Worm (Caenorhabditis elegans) whole organism, young adult: Measurements from ENCODE around the gene ZK637.15.

Source experiments
- ZK185.1 ChIP-seq: sonication (generic microtip); optimal IDR thresholded peaks from 2 replicates; lab custom pipeline; 2016; ENCODE audit warnings: mild to moderate bottlenecking, missing genetic modification characterization, missing compliant biosample characterization; ENCODE audit not compliant: poor library complexity, severe bottlenecking
- lin-40 ChIP-seq: sonication (generic microtip); optimal IDR thresholded peaks from 2 replicates; lab custom pipeline; 2016; ENCODE audit warnings: missing genetic modification characterization, mild to moderate bottlenecking, missing compliant biosample characterization, missing genotype, missing genetic modification reagents

DNA sequence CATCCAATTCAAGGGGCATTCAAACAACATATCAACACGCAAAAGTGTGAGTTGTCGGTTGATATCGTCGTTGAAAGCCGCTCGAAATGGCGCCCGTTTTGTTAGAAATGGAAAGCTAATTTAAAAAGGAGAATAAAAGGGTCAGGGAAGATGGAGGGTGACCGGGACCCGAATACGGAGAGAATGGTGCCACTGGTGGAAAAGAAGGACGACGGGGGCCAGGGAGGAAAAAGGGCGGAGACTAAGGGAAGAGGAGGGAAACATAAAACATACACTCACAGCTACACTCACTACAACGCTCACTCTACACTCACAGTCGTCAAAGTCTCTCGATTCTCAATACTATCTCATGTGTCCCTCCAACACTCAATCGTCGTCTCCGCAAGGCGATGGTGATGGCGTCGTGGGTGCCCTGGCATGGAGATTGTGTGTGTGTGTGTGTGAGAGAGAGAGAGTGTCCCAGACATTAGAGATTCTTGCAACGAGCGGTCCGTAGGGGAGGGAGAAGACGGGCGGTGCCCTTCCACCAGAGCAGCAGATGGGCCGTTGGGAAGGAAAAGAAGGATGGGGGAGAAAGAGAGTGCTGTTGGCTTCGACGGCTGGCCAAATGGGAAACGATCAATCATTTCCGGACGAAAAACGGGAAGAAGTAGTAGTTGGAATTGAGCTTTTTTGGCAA, 45.8 kb upstream of the ZK637.15 start:
- TF ChIP-seq ZK185.1 (peak; percentile 68), lin-40 (peak; percentile 68)
